Fruit fly (Drosophila melanogaster) whole organism, embryonic: Measurements from ENCODE around the gene CG15414.

ENCODE experiments used
- Abd-B ChIP-seq: fragments of 200-800 bp; sonication (Bioruptor generic); optimal IDR thresholded peaks from 2 replicates; lab custom pipeline; 2018; ENCODE audit warnings: missing biosample characterization, mild to moderate bottlenecking, missing genetic modification characterization, moderate library complexity
- CG10209 ChIP-seq: fragments of 200-800 bp; sonication (Bioruptor generic); optimal IDR thresholded peaks from 3 replicates; lab custom pipeline; 2017; ENCODE audit warnings: missing biosample characterization, mild to moderate bottlenecking, missing genetic modification characterization, missing genetic modification reagents
- CG1024 ChIP-seq: fragments of 200-800 bp; sonication (Bioruptor generic); IDR thresholded peaks from 2 replicates; pipeline ENCODE4 v1.3.6; 2022; ENCODE audit warnings: missing biosample characterization, missing genetic modification characterization
- CG10959 ChIP-seq: fragments of 200-800 bp; sonication (Bioruptor generic); IDR thresholded peaks from 2 replicates; pipeline ENCODE4 v1.3.6; 2022; ENCODE audit warnings: missing biosample characterization, missing genetic modification characterization
- CG11093 ChIP-seq: fragments of 200-800 bp; sonication (Bioruptor generic); IDR thresholded peaks from 3 replicates; pipeline ENCODE4 v1.3.6; 2022; ENCODE audit warnings: missing biosample characterization, missing genetic modification characterization
- CG11696 ChIP-seq: fragments of 200-800 bp; sonication (Bioruptor generic); IDR thresholded peaks from 2 replicates; pipeline ENCODE4 v1.3.6; 2022; ENCODE audit warnings: missing biosample characterization, missing genetic modification characterization
- CG12659 ChIP-seq: fragments of 200-800 bp; sonication (Bioruptor generic); optimal IDR thresholded peaks from 3 replicates; lab custom pipeline; 2017; ENCODE audit warnings: mild to moderate bottlenecking, missing biosample characterization, missing genetic modification reagents, missing genetic modification characterization
- CG12769 ChIP-seq: fragments of 200-800 bp; sonication (Bioruptor generic); optimal IDR thresholded peaks from 2 replicates; lab custom pipeline; 2019; ENCODE audit warnings: missing biosample characterization, mild to moderate bottlenecking, missing genetic modification characterization, moderate library complexity
- CG14441 ChIP-seq: fragments of 200-800 bp; sonication (Bioruptor generic); IDR thresholded peaks from 2 replicates; pipeline ENCODE4 v1.3.6; 2022; ENCODE audit warnings: missing biosample characterization, missing genetic modification characterization
- CG16779 ChIP-seq: fragments of 200-800 bp; sonication (Bioruptor generic); IDR thresholded peaks from 2 replicates; pipeline ENCODE4 v1.3.6; 2022; ENCODE audit warnings: missing biosample characterization, missing genetic modification characterization
- CG17612 ChIP-seq: fragments of 200-800 bp; sonication (Bioruptor generic); IDR thresholded peaks from 2 replicates; pipeline ENCODE4 v1.3.6; 2022; ENCODE audit warnings: missing biosample characterization, missing genetic modification characterization
- CG18599 ChIP-seq: fragments of 200-800 bp; sonication (Bioruptor generic); optimal IDR thresholded peaks from 3 replicates; lab custom pipeline; 2017; ENCODE audit warnings: missing biosample characterization, missing genetic modification characterization, mild to moderate bottlenecking, moderate library complexity, missing genetic modification reagents
- CG3065 ChIP-seq: fragments of 200-800 bp; sonication (Bioruptor generic); optimal IDR thresholded peaks from 2 replicates; lab custom pipeline; 2016; ENCODE audit warnings: missing biosample characterization, missing genetic modification characterization
- CG31224 ChIP-seq: fragments of 200-800 bp; sonication (Bioruptor generic); IDR thresholded peaks from 2 replicates; pipeline ENCODE4 v1.3.6; 2022; ENCODE audit warnings: missing biosample characterization, missing genetic modification characterization
- CG32772 ChIP-seq: fragments of 200-800 bp; sonication (Bioruptor generic); IDR thresholded peaks from 2 replicates; pipeline ENCODE4 v1.3.6; 2022; ENCODE audit warnings: missing biosample characterization, missing genetic modification characterization
- CG4282 ChIP-seq: fragments of 200-800 bp; sonication (Bioruptor generic); optimal IDR thresholded peaks from 2 replicates; lab custom pipeline; 2016; ENCODE audit warnings: missing biosample characterization, missing genetic modification characterization
- CG5180 ChIP-seq: fragments of 200-800 bp; sonication (Bioruptor generic); optimal IDR thresholded peaks from 3 replicates; lab custom pipeline; 2017; ENCODE audit warnings: missing biosample characterization, missing genetic modification characterization, mild to moderate bottlenecking, moderate library complexity, missing genetic modification reagents
- CG6854 ChIP-seq: fragments of 200-800 bp; sonication (Bioruptor generic); optimal IDR thresholded peaks from 3 replicates; lab custom pipeline; 2017; ENCODE audit warnings: missing biosample characterization, mild to moderate bottlenecking, missing genetic modification characterization
- CG7556 ChIP-seq: fragments of 200-800 bp; sonication (Bioruptor generic); optimal IDR thresholded peaks from 2 replicates; lab custom pipeline; 2017; ENCODE audit warnings: missing biosample characterization, mild to moderate bottlenecking, missing genetic modification characterization
- CG8281 ChIP-seq: fragments of 200-800 bp; sonication (Bioruptor generic); optimal IDR thresholded peaks from 2 replicates; lab custom pipeline; 2018; ENCODE audit warnings: missing biosample characterization, mild to moderate bottlenecking, missing genetic modification characterization, moderate library complexity
- CG8359 ChIP-seq: fragments of 200-800 bp; sonication (Bioruptor generic); optimal IDR thresholded peaks from 2 replicates; lab custom pipeline; 2017; ENCODE audit warnings: missing biosample characterization, mild to moderate bottlenecking, missing genetic modification characterization, borderline replicate concordance
- CG9215 ChIP-seq: fragments of 200-800 bp; sonication (Bioruptor generic); IDR thresholded peaks from 2 replicates; pipeline ENCODE4 v1.3.6; 2022; ENCODE audit warnings: missing biosample characterization, missing genetic modification characterization
- CHES-1-like ChIP-seq: fragments of 200-800 bp; sonication (Bioruptor generic); optimal IDR thresholded peaks from 2 replicates; lab custom pipeline; 2016; ENCODE audit warnings: missing biosample characterization, missing genetic modification characterization
- D19A ChIP-seq: fragments of 200-800 bp; optimal IDR thresholded peaks from 3 replicates; lab custom pipeline; 2019; ENCODE audit warnings: missing biosample characterization, mild to moderate bottlenecking, missing genetic modification characterization, moderate library complexity
- Dll ChIP-seq: fragments of 200-800 bp; sonication (Bioruptor generic); IDR thresholded peaks from 4 replicates; pipeline ENCODE4 v1.3.6; 2022; ENCODE audit warnings: missing biosample characterization, missing genetic modification characterization; ENCODE audit not compliant: partially characterized antibody
- Hr3 ChIP-seq: fragments of 200-800 bp; sonication (Bioruptor generic); optimal IDR thresholded peaks from 3 replicates; lab custom pipeline; 2016; ENCODE audit warnings: missing biosample characterization, missing genetic modification characterization
- Myb ChIP-seq: fragments of 200-800 bp; sonication (Bioruptor generic); optimal IDR thresholded peaks from 2 replicates; lab custom pipeline; 2016; ENCODE audit warnings: missing biosample characterization, missing genetic modification characterization
- NC2β ChIP-seq: fragments of 200-800 bp; sonication (Bioruptor generic); optimal IDR thresholded peaks from 2 replicates; lab custom pipeline; 2016; ENCODE audit warnings: missing biosample characterization, missing genetic modification characterization
- NFAT ChIP-seq: fragments of 200-800 bp; sonication (Bioruptor generic); IDR thresholded peaks from 2 replicates; pipeline ENCODE4 v1.3.6; 2022; ENCODE audit warnings: missing biosample characterization, missing genetic modification characterization
- Ptx1 ChIP-seq: fragments of 200-800 bp; sonication (Bioruptor generic); IDR thresholded peaks from 2 replicates; pipeline ENCODE4 v1.3.6; 2022; ENCODE audit warnings: missing biosample characterization, missing genetic modification characterization
- Side ChIP-seq: fragments of 200-800 bp; sonication (Bioruptor generic); optimal IDR thresholded peaks from 2 replicates; lab custom pipeline; 2016; ENCODE audit warnings: missing biosample characterization, missing genetic modification characterization
- btn ChIP-seq: fragments of 200-800 bp; sonication (Bioruptor generic); optimal IDR thresholded peaks from 2 replicates; lab custom pipeline; 2016; ENCODE audit warnings: missing biosample characterization, missing genetic modification characterization
- corto ChIP-seq: fragments of 200-800 bp; sonication (Bioruptor generic); optimal IDR thresholded peaks from 2 replicates; lab custom pipeline; 2016; ENCODE audit warnings: missing biosample characterization, mild to moderate bottlenecking, missing genetic modification characterization, moderate library complexity
- croc ChIP-seq: fragments of 200-800 bp; sonication (Bioruptor generic); conservative IDR thresholded peaks from 3 replicates; pipeline ENCODE4 v1.3.6; 2022; ENCODE audit warnings: missing biosample characterization, missing genetic modification characterization
- danr ChIP-seq: fragments of 200-800 bp; sonication (Bioruptor generic); IDR thresholded peaks from 2 replicates; pipeline ENCODE4 v1.3.6; 2022; ENCODE audit warnings: missing biosample characterization, missing genetic modification characterization
- gfzf ChIP-seq: fragments of 200-800 bp; sonication (Bioruptor generic); optimal IDR thresholded peaks from 2 replicates; lab custom pipeline; 2016; ENCODE audit warnings: missing biosample characterization, mild to moderate bottlenecking, missing genetic modification characterization, moderate library complexity
- gsb-n ChIP-seq: fragments of 200-800 bp; sonication (Bioruptor generic); optimal IDR thresholded peaks from 3 replicates; lab custom pipeline; 2018; ENCODE audit warnings: missing biosample characterization, mild to moderate bottlenecking, missing genetic modification characterization
- her ChIP-seq: fragments of 200-800 bp; sonication (Bioruptor generic); optimal IDR thresholded peaks from 2 replicates; lab custom pipeline; 2016; ENCODE audit warnings: missing biosample characterization, missing genetic modification characterization
- ind ChIP-seq: fragments of 200-800 bp; sonication (Bioruptor generic); optimal IDR thresholded peaks from 3 replicates; lab custom pipeline; 2016; ENCODE audit warnings: missing biosample characterization, missing genetic modification characterization
- lab ChIP-seq: fragments of 200-800 bp; sonication (Bioruptor generic); optimal IDR thresholded peaks from 3 replicates; lab custom pipeline; 2017; ENCODE audit warnings: missing biosample characterization, missing genetic modification characterization, mild to moderate bottlenecking, moderate library complexity, missing genetic modification reagents
- lmd ChIP-seq: fragments of 200-800 bp; sonication (Bioruptor generic); IDR thresholded peaks from 2 replicates; pipeline ENCODE4 v1.3.6; 2022; ENCODE audit warnings: missing biosample characterization, missing genetic modification characterization
- lola ChIP-seq, 3 experiments: fragments of >200 bp in 2 of 3; fragments of 200-800 bp in 1 of 3; sonication (Bioruptor generic) in 1 of 3; optimal IDR thresholded peaks; 2 replicates each; lab custom pipeline; 2017 to 2019; ENCODE audit warnings: missing biosample characterization in 3 of 3, missing genetic modification characterization in 3 of 3, mild to moderate bottlenecking in 1 of 3, moderate library complexity in 1 of 3
- nerfin-1 ChIP-seq: fragments of 200-800 bp; sonication (Bioruptor generic); optimal IDR thresholded peaks from 3 replicates; lab custom pipeline; 2019; ENCODE audit warnings: missing biosample characterization, mild to moderate bottlenecking, missing genetic modification characterization, moderate library complexity
- pita ChIP-seq: fragments of 200-800 bp; sonication (Bioruptor generic); optimal IDR thresholded peaks from 2 replicates; lab custom pipeline; 2017; ENCODE audit warnings: missing biosample characterization, mild to moderate bottlenecking, missing genetic modification characterization
- pnt ChIP-seq: fragments of 200-800 bp; sonication (Bioruptor generic); optimal IDR thresholded peaks from 3 replicates; lab custom pipeline; 2016; ENCODE audit warnings: missing biosample characterization, missing genetic modification characterization
- sc ChIP-seq, 3 experiments: fragments of >200 bp in 2 of 3; fragments of 200-800 bp in 1 of 3; sonication (Bioruptor generic) in 1 of 3; optimal IDR thresholded peaks; 2 replicates in 2 of 3; 3 replicates in 1 of 3; lab custom pipeline; 2017; ENCODE audit warnings: mild to moderate bottlenecking in 1 of 3, missing biosample characterization in 1 of 3, missing genetic modification characterization in 1 of 3, missing genetic modification reagents in 1 of 3
- sens ChIP-seq: fragments of 200-800 bp; sonication (Bioruptor generic); peaks from one replicate; lab custom pipeline; 2016; ENCODE audit warnings: missing biosample characterization, missing genetic modification characterization
- tin ChIP-seq: fragments of 200-800 bp; sonication (Bioruptor generic); optimal IDR thresholded peaks from 3 replicates; lab custom pipeline; 2016; ENCODE audit warnings: missing biosample characterization, missing genetic modification characterization
- trem ChIP-seq: fragments of 200-800 bp; optimal IDR thresholded peaks from 3 replicates; lab custom pipeline; 2019; ENCODE audit warnings: missing biosample characterization, mild to moderate bottlenecking, missing genetic modification characterization, moderate library complexity
- unpg ChIP-seq: fragments of 200-800 bp; sonication (Bioruptor generic); optimal IDR thresholded peaks from 3 replicates; lab custom pipeline; 2018; ENCODE audit warnings: missing biosample characterization, mild to moderate bottlenecking, missing genetic modification characterization, moderate library complexity

Gene CG15414

DNA sequence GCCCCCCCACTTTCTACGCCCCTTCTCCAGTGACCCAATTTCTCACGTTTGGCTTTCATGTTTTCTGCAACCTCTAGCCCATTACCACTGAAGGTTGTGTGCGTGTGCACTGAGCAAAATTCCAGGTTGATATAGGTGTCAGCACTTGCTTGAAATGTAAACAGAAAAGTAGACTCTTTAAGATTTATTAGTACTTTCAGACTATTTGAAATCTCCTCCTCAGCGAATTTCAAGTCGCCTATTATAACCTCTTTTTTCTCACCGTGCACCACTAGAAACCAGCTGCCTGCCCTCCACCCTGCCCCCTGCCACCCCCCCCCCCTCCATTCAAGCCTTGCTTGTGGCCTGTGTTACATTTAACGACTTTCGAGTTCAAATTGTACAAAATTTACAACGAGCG is 55.8 kb downstream of the CG15414 start (continued):
- peak; percentile 64 for TF ChIP-seq CG10959 (GFP tag; lab: Robert Waterston, UW)
- TF ChIP-seq unpg (GFP tag; lab: Kevin White, UChicago), result peak; percentile 42
- no peak for TF ChIP-seq NC2β (GFP tag; lab: Kevin White, UChicago)
- TF ChIP-seq corto (GFP tag; lab: Kevin White, UChicago), result no peak
- peak; percentile 48 for TF ChIP-seq CG18599 (GFP tag; lab: Kevin White, UChicago)
- TF ChIP-seq CG32772 (GFP tag; lab: Robert Waterston, UW), result 0 out of 2 replicates have a peak, but pooled peaks have one; percentile 49
- no peak for TF ChIP-seq gsb-n (tag; lab: Kevin White, UChicago)
- TF ChIP-seq Ptx1 (GFP tag; lab: Robert Waterston, UW), result peak; percentile 60
- TF ChIP-seq sens (GFP tag; lab: Kevin White, UChicago), result peak; percentile 85
- TF ChIP-seq CG11696 (GFP tag; lab: Robert Waterston, UW), result peak; percentile 24; the same call in 1 of the 2 replicates
- TF ChIP-seq lola (GFP tag; optimal IDR thresholded peaks at IDR 0.05; lab: Kevin White, UChicago), result peak in 1 of 3 experiments; percentile 49
- peak; percentile 13 for TF ChIP-seq pnt (GFP tag; lab: Kevin White, UChicago)
- peak; percentile 7 for TF ChIP-seq trem (tag; lab: Kevin White, UChicago)
- TF ChIP-seq nerfin-1 (tag; lab: Kevin White, UChicago), result peak; percentile 7
- TF ChIP-seq CHES-1-like, result no peak
- TF ChIP-seq CG9215 (GFP tag; lab: Robert Waterston, UW), result peak; percentile 41; the same call in 1 of the 2 replicates
- TF ChIP-seq danr (GFP tag; lab: Robert Waterston, UW), result 0 out of 2 replicates have a peak, but pooled peaks have one; percentile 24
- TF ChIP-seq Myb (GFP tag; lab: Kevin White, UChicago), result no peak
- no peak for TF ChIP-seq CG12659 (GFP tag; lab: Kevin White, UChicago)
- TF ChIP-seq lab, result peak; percentile 39
- TF ChIP-seq tin (GFP tag; lab: Kevin White, UChicago), result peak; percentile 32
- peak; percentile 40; the same call in 1 of the 2 replicates for TF ChIP-seq CG1024
- TF ChIP-seq CG11093 (GFP tag; lab: Robert Waterston, UW), result peak; percentile 58; the same call in 1 of the 3 replicates
- peak; percentile 33 for TF ChIP-seq Hr3 (GFP tag; lab: Kevin White, UChicago)
- peak; percentile 19 for TF ChIP-seq CG12769 (tag; lab: Kevin White, UChicago)
- TF ChIP-seq btn (GFP tag; lab: Kevin White, UChicago), result no peak
- no peak for TF ChIP-seq CG8359
- TF ChIP-seq Abd-B (GFP tag; lab: Kevin White, UChicago), result peak; percentile 54
- no peak for TF ChIP-seq NFAT (GFP tag; lab: Robert Waterston, UW)
- peak; percentile 66 for TF ChIP-seq lmd
- no peak for TF ChIP-seq pita (GFP tag; lab: Kevin White, UChicago)
- TF ChIP-seq sc (optimal IDR thresholded peaks at IDR 0.05; lab: Kevin White, UChicago), result no peak
- peak; percentile 2 for TF ChIP-seq sc (GFP tag; optimal IDR thresholded peaks at IDR 0.05; lab: Kevin White, UChicago)
- no peak for TF ChIP-seq CG4282
- TF ChIP-seq croc (GFP tag; lab: Robert Waterston, UW), result peak; percentile 57
- peak; percentile 55 for TF ChIP-seq ind (GFP tag; lab: Kevin White, UChicago)
- no peak for TF ChIP-seq CG3065 (GFP tag; lab: Kevin White, UChicago)
- TF ChIP-seq CG8281 (tag; lab: Kevin White, UChicago), result no peak
- TF ChIP-seq CG7556 (GFP tag; lab: Kevin White, UChicago), result peak; percentile 39
- no peak for TF ChIP-seq her (GFP tag; lab: Kevin White, UChicago)
- peak; percentile 8 for TF ChIP-seq D19A
- peak; percentile 6 for TF ChIP-seq Side (GFP tag; lab: Kevin White, UChicago)
- no peak for TF ChIP-seq gfzf (GFP tag; lab: Kevin White, UChicago)
- TF ChIP-seq CG16779 (GFP tag; lab: Robert Waterston, UW), result no peak
- no peak for TF ChIP-seq CG17612 (GFP tag; lab: Robert Waterston, UW)
- peak; percentile 53 for TF ChIP-seq CG10209
- TF ChIP-seq CG14441 (GFP tag; lab: Robert Waterston, UW), result 0 out of 2 replicates have a peak, but pooled peaks have one; percentile 29
- peak; percentile 26 for TF ChIP-seq CG5180
- TF ChIP-seq Dll (GFP tag; lab: Robert Waterston, UW), result no peak
- 0 out of 2 replicates have a peak, but pooled peaks have one; percentile 24 for TF ChIP-seq CG31224 (GFP tag; lab: Robert Waterston, UW)
- no peak for TF ChIP-seq CG6854
